Worm (Caenorhabditis elegans) whole organism, L3 larva: ENCODE measurements around the gene srbc-10.
"Not testable (repeated sequence)": the region's sequence is repeated elsewhere in the genome, so short reads cannot be mapped to it uniquely, and the experiment has no call there.

Source experiments
- aly-2 ChIP-seq: fragments of 150-350 bp; optimal IDR thresholded peaks from 2 replicates; lab custom pipeline; 2014; ENCODE audit warnings: missing biosample characterization, missing genetic modification characterization
- ama-1 ChIP-seq: fragments of 150-350 bp; optimal IDR thresholded peaks from 2 replicates; lab custom pipeline; 2018
- ceh-28 ChIP-seq: fragments of 150-350 bp; optimal IDR thresholded peaks from 2 replicates; lab custom pipeline; 2014; ENCODE audit warnings: missing biosample characterization, missing genetic modification reagents, missing genetic modification characterization
- ceh-82 ChIP-seq: fragments of 150-350 bp; optimal IDR thresholded peaks from 2 replicates; lab custom pipeline; 2014; ENCODE audit warnings: missing biosample characterization, missing genetic modification characterization
- ceh-9 ChIP-seq: sonication (generic microtip); optimal IDR thresholded peaks from 2 replicates; lab custom pipeline; 2018; ENCODE audit warnings: missing biosample characterization, missing genetic modification characterization
- daf-12 ChIP-seq: fragments of 150-350 bp; optimal IDR thresholded peaks from 2 replicates; lab custom pipeline; 2014; ENCODE audit warnings: missing biosample characterization, missing genetic modification reagents, missing genetic modification characterization
- egl-5 ChIP-seq: fragments of 150-350 bp; optimal IDR thresholded peaks from 2 replicates; lab custom pipeline; 2017; ENCODE audit warnings: missing biosample characterization, missing genetic modification reagents, missing genetic modification characterization, inconsistent platforms
- elt-1 ChIP-seq: fragments of 150-350 bp; optimal IDR thresholded peaks from 2 replicates; lab custom pipeline; 2014; ENCODE audit warnings: missing biosample characterization, missing genetic modification characterization
- elt-2 ChIP-seq: sonication (generic microtip); optimal IDR thresholded peaks from 2 replicates; lab custom pipeline; 2016; ENCODE audit warnings: missing genetic modification reagents, mild to moderate bottlenecking, missing genetic modification characterization, missing compliant biosample characterization
- elt-3 ChIP-seq, 3 experiments: fragments of 150-350 bp in 1 of 3; sonication (generic microtip) in 2 of 3; optimal IDR thresholded peaks; 2 replicates in 2 of 3; 4 replicates in 1 of 3; lab custom pipeline; 2014 to 2017; ENCODE audit warnings: missing biosample characterization in 3 of 3, missing genetic modification characterization in 3 of 3
- eor-1 ChIP-seq, 2 experiments: fragments of 150-350 bp; optimal IDR thresholded peaks; 2 replicates each; lab custom pipeline; 2014 to 2018; ENCODE audit warnings: missing biosample characterization in 2 of 2, missing genetic modification characterization in 2 of 2
- fkh-10 ChIP-seq: sonication (generic microtip); optimal IDR thresholded peaks from 2 replicates; lab custom pipeline; 2017; ENCODE audit warnings: missing biosample characterization, missing genetic modification reagents, missing genetic modification characterization
- fkh-2 ChIP-seq: fragments of 150-350 bp; optimal IDR thresholded peaks from 2 replicates; lab custom pipeline; 2014; ENCODE audit warnings: missing biosample characterization, missing genetic modification reagents, missing genetic modification characterization
- fos-1 ChIP-seq: fragments of 150-350 bp; optimal IDR thresholded peaks from 2 replicates; lab custom pipeline; 2014; ENCODE audit warnings: missing biosample characterization, missing genetic modification characterization
- jun-1 ChIP-seq: fragments of 150-350 bp; optimal IDR thresholded peaks from 2 replicates; lab custom pipeline; 2014; ENCODE audit warnings: missing biosample characterization, missing genetic modification reagents, missing genetic modification characterization
- lin-15B ChIP-seq: fragments of 150-350 bp; optimal IDR thresholded peaks from 2 replicates; lab custom pipeline; 2014; ENCODE audit warnings: missing biosample characterization, missing genetic modification characterization
- lin-39 ChIP-seq: fragments of 150-350 bp; optimal IDR thresholded peaks from 2 replicates; lab custom pipeline; 2018; ENCODE audit warnings: missing biosample characterization, missing genetic modification reagents, missing genetic modification characterization
- lsy-12 ChIP-seq: sonication (generic microtip); optimal IDR thresholded peaks from 2 replicates; lab custom pipeline; 2016; ENCODE audit warnings: mild to moderate bottlenecking, missing genetic modification characterization, missing compliant biosample characterization
- mml-1 ChIP-seq: fragments of 150-350 bp; sonication (generic microtip); optimal IDR thresholded peaks from 3 replicates; lab custom pipeline; 2014; ENCODE audit warnings: missing biosample characterization, missing genetic modification characterization
- nfya-1 ChIP-seq: sonication (generic microtip); optimal IDR thresholded peaks from 2 replicates; lab custom pipeline; 2017; ENCODE audit warnings: missing genetic modification characterization, mild to moderate bottlenecking, missing compliant biosample characterization, antibody characterized with exemption, moderate library complexity; ENCODE audit not compliant: insufficient read depth
- nhr-11 ChIP-seq: fragments of 150-350 bp; optimal IDR thresholded peaks from 2 replicates; lab custom pipeline; 2014; ENCODE audit warnings: missing biosample characterization, missing genetic modification characterization
- nhr-23 ChIP-seq: fragments of 150-350 bp; optimal IDR thresholded peaks from 2 replicates; lab custom pipeline; 2014; ENCODE audit warnings: missing biosample characterization, missing genetic modification reagents, missing genetic modification characterization
- nhr-76 ChIP-seq: fragments of 150-350 bp; sonication (generic microtip); optimal IDR thresholded peaks from 5 replicates; lab custom pipeline; 2014; ENCODE audit warnings: missing biosample characterization, missing genetic modification characterization
- pha-4 ChIP-seq: fragments of 150-350 bp; optimal IDR thresholded peaks from 2 replicates; lab custom pipeline; 2014; ENCODE audit warnings: missing biosample characterization, missing genetic modification reagents, missing genetic modification characterization
- pqm-1 ChIP-seq: fragments of 150-350 bp; optimal IDR thresholded peaks from 2 replicates; lab custom pipeline; 2017; ENCODE audit warnings: missing biosample characterization, missing genetic modification characterization, inconsistent platforms
- skn-1 ChIP-seq: fragments of 150-350 bp; optimal IDR thresholded peaks from 2 replicates; lab custom pipeline; 2014; ENCODE audit warnings: missing biosample characterization, missing genetic modification characterization
- ztf-11 ChIP-seq: fragments of 150-350 bp; optimal IDR thresholded peaks from 2 replicates; lab custom pipeline; 2014; ENCODE audit warnings: missing biosample characterization, missing genetic modification characterization

The srbc-10 gene

DNA sequence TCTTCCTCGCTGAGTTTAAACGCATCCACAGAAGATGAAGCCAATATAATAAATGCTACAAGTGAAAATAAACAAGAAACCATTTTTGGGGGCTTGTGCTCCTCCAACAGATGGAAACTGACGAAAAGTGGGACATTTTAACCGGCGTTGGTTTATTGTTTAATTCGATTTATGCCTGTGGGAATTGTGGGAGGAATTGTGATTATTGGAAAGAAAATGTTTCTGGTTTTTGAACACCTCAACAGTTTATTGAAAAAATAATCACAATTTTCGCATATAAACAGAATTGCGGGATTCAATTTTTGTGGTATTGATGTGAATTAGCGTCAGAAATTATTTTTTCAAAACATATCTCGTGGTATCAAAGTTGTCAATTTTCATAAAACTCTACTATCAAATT lies 38.6 kb downstream of the srbc-10 start, which contains the start of gene try-8:
TSS of gene try-8 (minus strand) at position 101 of the 400 bp plus-strand sequence.
- TF ChIP-seq nhr-76 (tag; lab: Kevin White, UChicago) = no peak
- no peak for TF ChIP-seq ceh-28
- TF ChIP-seq ceh-82 (tag; lab: Kevin White, UChicago) = no peak
- TF ChIP-seq daf-12 = no peak
- no peak for TF ChIP-seq nhr-11 (tag; lab: Kevin White, UChicago)
- TF ChIP-seq nfya-1 (tag; lab: Kevin White, UChicago) = no peak
- TF ChIP-seq nhr-23 (tag; lab: Kevin White, UChicago) = no peak
- TF ChIP-seq aly-2 (tag; lab: Kevin White, UChicago) = no peak
- TF ChIP-seq lin-15B (tag; lab: Kevin White, UChicago) = no peak

DNA sequence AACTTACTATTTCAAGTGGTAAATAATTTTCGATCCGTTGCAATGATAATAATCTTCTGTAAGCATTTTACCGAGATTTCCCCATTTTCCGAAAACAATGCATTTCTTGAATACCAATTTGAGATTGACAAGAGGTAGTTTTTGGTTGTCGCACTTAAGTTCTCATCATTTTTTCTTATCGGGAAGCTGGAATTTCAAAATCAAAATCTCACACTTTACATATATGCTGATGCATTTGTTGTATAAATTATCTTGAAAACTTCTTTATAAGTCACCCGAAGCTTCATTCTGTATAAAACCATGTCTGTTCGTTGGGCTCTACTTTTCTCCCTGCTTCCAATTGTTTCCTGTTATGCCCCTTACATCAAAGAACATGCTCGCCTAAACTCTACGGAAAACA lies 41.4 kb downstream of the srbc-10 start, which contains the start of gene try-11:
TSS of gene try-11 (plus strand) at position 301 of the 400 bp plus-strand sequence.
- no peak for TF ChIP-seq skn-1 (tag; lab: Kevin White, UChicago)
- no peak for TF ChIP-seq elt-1 (tag; lab: Kevin White, UChicago)
- TF ChIP-seq ztf-11 = no peak
- TF ChIP-seq jun-1 (tag; lab: Kevin White, UChicago) = no peak
- TF ChIP-seq nhr-23 (tag; lab: Kevin White, UChicago) = no peak
- no peak for TF ChIP-seq pha-4 (tag; lab: Kevin White, UChicago)
- TF ChIP-seq pqm-1 = no peak
- no peak for TF ChIP-seq ama-1 (lab: Kevin White, UChicago)
- TF ChIP-seq lin-39 = no peak

DNA sequence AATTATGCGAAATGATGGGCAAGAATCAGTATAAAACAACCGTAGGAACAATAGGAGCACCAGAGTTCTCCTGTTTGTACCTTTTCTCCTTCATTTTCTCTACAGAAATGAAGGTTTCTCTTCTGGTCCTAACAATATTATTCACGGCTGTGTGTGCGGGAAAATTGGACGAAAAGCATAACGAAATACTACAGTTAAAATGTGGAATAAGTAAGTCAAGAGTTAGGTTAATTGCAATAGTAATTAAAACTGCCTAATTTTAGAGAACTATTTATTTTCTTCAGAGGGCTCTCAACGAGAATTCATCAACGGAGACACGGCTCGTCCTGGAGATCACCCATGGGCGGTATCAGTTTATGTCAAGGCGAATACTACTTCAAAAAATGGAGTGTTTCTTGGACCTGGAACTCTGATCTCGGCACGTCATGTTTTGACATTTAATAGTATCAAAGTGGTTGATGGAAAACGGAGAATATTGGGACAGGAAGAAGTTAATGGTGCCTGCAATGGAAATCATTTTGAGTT lies 43.5 kb downstream of the srbc-10 start, which contains the start of gene try-12:
TSS of gene try-12 (plus strand) at position 51 of the 525 bp plus-strand sequence.
- TF ChIP-seq ceh-9 (no peak), fkh-10 (GFP tag; lab: Kevin White, UChicago) (no peak), fkh-2 (no peak), lsy-12 (no peak), ama-1 (lab: Kevin White, UChicago) (no peak), egl-5 (tag; lab: Kevin White, UChicago) (no peak), elt-2 (tag; lab: Kevin White, UChicago) (no peak)

DNA sequence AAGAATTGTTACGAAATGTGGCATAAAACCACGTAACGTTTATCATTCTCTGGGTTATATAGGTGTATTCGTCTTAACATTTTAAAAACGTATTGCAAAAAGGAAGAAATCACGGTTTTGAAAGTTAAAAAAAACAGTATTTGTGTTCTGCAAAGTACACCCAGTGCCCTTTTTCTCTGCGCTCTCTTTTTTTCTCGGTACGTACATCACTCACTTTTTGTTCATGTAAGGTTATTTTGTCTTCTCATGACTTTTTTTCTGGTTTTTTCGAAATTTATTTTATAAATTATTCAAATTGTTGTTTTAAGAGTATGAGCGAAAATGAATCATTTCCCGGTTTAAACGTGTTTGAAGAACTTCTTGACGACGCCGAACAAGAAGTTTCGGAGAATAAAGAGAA lies 45.9 kb downstream of the srbc-10 start, which contains the start of gene F25E5.5:
TSS of gene F25E5.5 (plus strand) at position 301 of the 400 bp plus-strand sequence.
- TF ChIP-seq elt-3 (tag; optimal IDR thresholded peaks at IDR 0.05; lab: Kevin White, UChicago) (no peak), eor-1 (tag; optimal IDR thresholded peaks at IDR 0.05; lab: Kevin White, UChicago) (no peak), nfya-1 (tag; lab: Kevin White, UChicago) (no peak), ceh-9 (no peak), mml-1 (tag; lab: Kevin White, UChicago) (no peak)

DNA sequence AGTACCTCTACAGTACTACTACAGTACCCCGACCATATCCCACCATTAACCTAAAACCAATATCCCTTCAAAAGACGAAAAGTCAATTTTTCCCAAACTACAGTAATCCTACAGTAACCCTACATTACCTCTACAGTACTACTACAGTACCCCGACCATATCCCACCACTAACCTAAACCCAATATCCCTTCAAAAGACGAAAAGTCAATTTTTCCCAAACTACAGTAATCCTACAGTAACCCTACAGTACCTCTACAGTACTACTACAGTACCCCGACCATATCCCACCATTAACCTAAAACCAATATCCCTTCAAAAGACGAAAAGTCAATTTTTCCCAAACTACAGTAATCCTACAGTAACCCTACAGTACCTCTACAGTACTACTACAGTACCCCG lies 48.5 kb downstream of the srbc-10 start, which contains the start of gene nhr-141:
TSS of gene nhr-141 (plus strand) at position 331 of the 400 bp plus-strand sequence.
- not testable (repeated sequence) for TF ChIP-seq ama-1 (lab: Kevin White, UChicago); fos-1 (tag; lab: Kevin White, UChicago); fkh-2
